Worm (Caenorhabditis elegans) whole organism, L2 larva: ENCODE measurements around the gene C28D4.7.

ENCODE experiments used
- ama-1 ChIP-seq: fragments of 150-350 bp; optimal IDR thresholded peaks from 2 replicates; lab custom pipeline; 2018; ENCODE audit warnings: inconsistent platforms
- blmp-1 ChIP-seq: sonication (generic microtip); optimal IDR thresholded peaks from 2 replicates; lab custom pipeline; 2017; ENCODE audit warnings: missing genetic modification characterization, mild to moderate bottlenecking, missing compliant biosample characterization, antibody characterized with exemption, moderate library complexity; ENCODE audit not compliant: insufficient read depth
- ceh-82 ChIP-seq: fragments of 150-350 bp; optimal IDR thresholded peaks from 2 replicates; lab custom pipeline; 2014; ENCODE audit warnings: missing biosample characterization, missing genetic modification characterization
- nhr-237 ChIP-seq: fragments of 150-350 bp; optimal IDR thresholded peaks from 2 replicates; lab custom pipeline; 2014; ENCODE audit warnings: missing biosample characterization, missing genetic modification characterization
- unc-62 ChIP-seq: fragments of 150-350 bp; optimal IDR thresholded peaks from 2 replicates; lab custom pipeline; 2014; ENCODE audit warnings: missing biosample characterization, missing genetic modification reagents, missing genetic modification characterization

DNA sequence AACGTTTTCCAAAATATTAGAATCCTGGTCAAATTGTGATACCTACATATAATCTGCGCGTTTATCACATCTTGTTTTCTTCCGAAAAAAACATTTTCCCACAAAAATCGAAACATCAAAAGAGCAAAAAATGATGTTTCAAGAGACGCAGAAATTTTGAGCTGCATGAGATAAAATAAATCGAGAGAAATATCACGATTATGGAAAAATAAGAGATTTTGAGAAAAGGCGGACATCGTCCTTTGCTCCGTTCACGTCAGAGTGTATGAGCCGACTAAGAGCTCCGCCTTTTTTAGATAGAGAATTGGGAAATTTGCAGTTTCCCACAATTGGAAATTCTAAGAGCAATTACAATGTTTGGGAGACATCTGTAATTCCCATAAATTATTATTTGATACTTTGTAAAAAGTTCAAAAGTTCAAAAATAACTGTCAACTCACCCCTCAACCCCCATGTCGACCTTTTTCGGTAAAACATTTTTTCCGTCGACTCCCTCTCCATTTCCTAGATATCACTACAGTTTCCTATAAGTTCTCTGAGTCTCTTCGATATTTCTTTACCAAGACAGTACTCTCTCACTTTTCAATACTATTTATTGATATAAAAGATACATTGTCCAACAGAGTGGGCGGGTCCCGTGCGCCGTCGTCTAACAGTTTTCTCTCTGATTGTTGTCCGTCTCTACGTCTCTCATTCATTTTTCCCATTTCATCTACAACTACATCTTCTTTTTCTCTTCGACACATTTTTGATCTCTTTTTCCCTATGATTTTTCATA is 13.9 kb upstream of the C28D4.7 start:
- no peak for TF ChIP-seq ceh-82
- TF ChIP-seq ama-1 (lab: Kevin White, UChicago), result no peak
- TF ChIP-seq nhr-237, result no peak
- no peak for TF ChIP-seq unc-62
- TF ChIP-seq blmp-1, result peak; percentile 51
